Worm (Caenorhabditis elegans) whole organism, L2 larva: ENCODE measurements around the gene F08G12.11.
A peak's percentile ranks its signal among the peaks of the same experiment; 100 is the strongest.

Source experiments
- C34F6.9 ChIP-seq: fragments of 150-350 bp; optimal IDR thresholded peaks from 2 replicates; lab custom pipeline; 2014; ENCODE audit warnings: missing biosample characterization, missing genetic modification characterization
- F13H6.1 ChIP-seq: sonication (generic microtip); optimal IDR thresholded peaks from 2 replicates; lab custom pipeline; 2016; ENCODE audit warnings: missing genetic modification characterization, missing compliant biosample characterization
- Y55F3AM.14 ChIP-seq: fragments of 200-800 bp; sonication (Bioruptor generic); optimal IDR thresholded peaks from 2 replicates; lab custom pipeline; 2018; ENCODE audit warnings: mild to moderate bottlenecking, missing genetic modification characterization, missing compliant biosample characterization
- ZK546.5 ChIP-seq: sonication (generic microtip); optimal IDR thresholded peaks from 2 replicates; lab custom pipeline; 2017; ENCODE audit warnings: missing biosample characterization, missing genetic modification characterization
- aly-2 ChIP-seq: fragments of 150-350 bp; optimal IDR thresholded peaks from 2 replicates; lab custom pipeline; 2014; ENCODE audit warnings: missing biosample characterization, missing genetic modification characterization
- blmp-1 ChIP-seq: sonication (generic microtip); optimal IDR thresholded peaks from 2 replicates; lab custom pipeline; 2017; ENCODE audit warnings: missing genetic modification characterization, mild to moderate bottlenecking, missing compliant biosample characterization, antibody characterized with exemption, moderate library complexity; ENCODE audit not compliant: insufficient read depth
- ceh-82 ChIP-seq: fragments of 150-350 bp; optimal IDR thresholded peaks from 2 replicates; lab custom pipeline; 2014; ENCODE audit warnings: missing biosample characterization, missing genetic modification characterization
- dmd-4 ChIP-seq: sonication (generic microtip); optimal IDR thresholded peaks from 2 replicates; lab custom pipeline; 2017; ENCODE audit warnings: missing biosample characterization, missing genetic modification characterization
- egl-27 ChIP-seq: sonication (generic microtip); optimal IDR thresholded peaks from 3 replicates; lab custom pipeline; 2017; ENCODE audit warnings: missing biosample characterization, missing genetic modification reagents, missing genetic modification characterization
- elt-1 ChIP-seq: fragments of 150-350 bp; optimal IDR thresholded peaks from 2 replicates; lab custom pipeline; 2014; ENCODE audit warnings: missing biosample characterization, missing genetic modification characterization
- fos-1 ChIP-seq: fragments of 150-350 bp; optimal IDR thresholded peaks from 2 replicates; lab custom pipeline; 2014; ENCODE audit warnings: missing biosample characterization, missing genetic modification characterization
- lin-11 ChIP-seq: fragments of 150-350 bp; sonication (generic microtip); optimal IDR thresholded peaks from 2 replicates; lab custom pipeline; 2014; ENCODE audit warnings: missing biosample characterization, missing genetic modification characterization, inconsistent platforms, mixed read lengths
- lin-13 ChIP-seq: fragments of 150-350 bp; optimal IDR thresholded peaks from 2 replicates; lab custom pipeline; 2014; ENCODE audit warnings: missing biosample characterization, missing genetic modification reagents, missing genetic modification characterization
- lin-39 ChIP-seq: fragments of 150-350 bp; optimal IDR thresholded peaks from 2 replicates; lab custom pipeline; 2014; ENCODE audit warnings: missing biosample characterization, missing genetic modification reagents, missing genetic modification characterization
- mab-5 ChIP-seq: fragments of 150-350 bp; optimal IDR thresholded peaks from 2 replicates; lab custom pipeline; 2014; ENCODE audit warnings: missing biosample characterization, missing genetic modification characterization
- mbf-1 ChIP-seq: sonication (generic microtip); optimal IDR thresholded peaks from 2 replicates; lab custom pipeline; 2017; ENCODE audit warnings: missing biosample characterization, missing genetic modification characterization
- mdl-1 ChIP-seq, 2 experiments: fragments of 150-350 bp in 1 of 2; sonication (generic microtip) in 1 of 2; optimal IDR thresholded peaks; 2 replicates each; lab custom pipeline; 2017; ENCODE audit warnings: missing biosample characterization in 2 of 2, missing genetic modification characterization in 2 of 2
- nhr-10 ChIP-seq: sonication (generic microtip); optimal IDR thresholded peaks from 2 replicates; lab custom pipeline; 2017; ENCODE audit warnings: missing biosample characterization, missing genetic modification characterization
- nhr-12 ChIP-seq: fragments of 150-350 bp; optimal IDR thresholded peaks from 2 replicates; lab custom pipeline; 2014; ENCODE audit warnings: missing biosample characterization, missing genetic modification characterization
- nhr-21 ChIP-seq: fragments of 150-350 bp; optimal IDR thresholded peaks from 2 replicates; lab custom pipeline; 2014; ENCODE audit warnings: missing biosample characterization, missing genetic modification characterization
- nhr-25 ChIP-seq: fragments of 150-350 bp; sonication (generic microtip); optimal IDR thresholded peaks from 3 replicates; lab custom pipeline; 2014; ENCODE audit warnings: missing biosample characterization, missing genetic modification characterization
- nhr-6 ChIP-seq: fragments of 150-350 bp; optimal IDR thresholded peaks from 2 replicates; lab custom pipeline; 2014; ENCODE audit warnings: missing biosample characterization, missing genetic modification characterization
- nhr-77 ChIP-seq: fragments of 150-350 bp; optimal IDR thresholded peaks from 2 replicates; lab custom pipeline; 2014; ENCODE audit warnings: missing biosample characterization, missing genetic modification characterization
- sem-4 ChIP-seq: fragments of 150-350 bp; optimal IDR thresholded peaks from 2 replicates; lab custom pipeline; 2014; ENCODE audit warnings: missing biosample characterization, missing genetic modification reagents, missing genetic modification characterization
- skn-1 ChIP-seq: sonication (generic microtip); optimal IDR thresholded peaks from 2 replicates; lab custom pipeline; 2017; ENCODE audit warnings: missing biosample characterization, missing genetic modification characterization
- sma-9 ChIP-seq, 2 experiments: fragments of 150-350 bp in 1 of 2; sonication (generic microtip) in 1 of 2; optimal IDR thresholded peaks; 2 replicates each; lab custom pipeline; 2014 to 2016; ENCODE audit warnings: missing genetic modification characterization in 2 of 2, mild to moderate bottlenecking in 1 of 2, missing biosample characterization in 1 of 2, missing compliant biosample characterization in 1 of 2, missing genetic modification reagents in 1 of 2, moderate library complexity in 1 of 2
- snpc-4 ChIP-seq: fragments of 150-350 bp; optimal IDR thresholded peaks from 2 replicates; lab custom pipeline; 2014; ENCODE audit warnings: missing biosample characterization, missing genetic modification characterization
- unc-55 ChIP-seq: fragments of 150-350 bp; sonication (generic microtip); optimal IDR thresholded peaks from 3 replicates; lab custom pipeline; 2014; ENCODE audit warnings: missing biosample characterization, missing genetic modification reagents, missing genetic modification characterization
- unc-62 ChIP-seq: fragments of 150-350 bp; optimal IDR thresholded peaks from 2 replicates; lab custom pipeline; 2014; ENCODE audit warnings: missing biosample characterization, missing genetic modification reagents, missing genetic modification characterization
- ztf-1 ChIP-seq: fragments of 200-800 bp; sonication (Bioruptor generic); conservative IDR thresholded peaks from 2 replicates; pipeline ENCODE4 v1.3.6; 2022; ENCODE audit warnings: missing genetic modification characterization, missing compliant biosample characterization
- ztf-11 ChIP-seq: sonication (generic microtip); optimal IDR thresholded peaks from 2 replicates; lab custom pipeline; 2017; ENCODE audit warnings: missing biosample characterization, missing genetic modification characterization
- ztf-4 ChIP-seq: fragments of 150-350 bp; optimal IDR thresholded peaks from 2 replicates; lab custom pipeline; 2014; ENCODE audit warnings: missing biosample characterization, missing genetic modification characterization

F08G12.11 gene

DNA sequence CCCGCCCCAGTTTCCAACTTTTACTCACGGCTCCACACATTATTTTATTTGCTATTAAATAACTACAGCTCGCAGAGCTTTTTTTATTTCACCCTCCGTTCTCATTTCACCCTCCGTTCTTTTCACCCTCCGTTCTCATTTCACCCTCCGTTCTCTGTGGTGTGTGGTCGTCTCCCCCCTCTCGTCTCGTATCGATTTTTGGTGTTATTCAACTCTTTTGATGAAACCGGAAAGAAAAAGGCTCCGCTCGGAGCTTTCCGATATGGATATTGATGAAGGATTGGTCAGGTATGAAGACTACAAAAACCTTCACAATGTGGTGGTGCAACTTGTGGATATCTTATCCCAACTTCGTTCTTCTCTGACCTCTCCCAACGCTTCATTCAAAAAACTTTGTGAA, 24.8 kb downstream of the F08G12.11 start:
- no peak for TF ChIP-seq egl-27
- TF ChIP-seq mdl-1 (tag; optimal IDR thresholded peaks at IDR 0.05; lab: Kevin White, UChicago) = no peak
- TF ChIP-seq nhr-77 (tag; lab: Kevin White, UChicago) = no peak
- TF ChIP-seq nhr-21 (tag; lab: Kevin White, UChicago) = no peak
- TF ChIP-seq Y55F3AM.14 (GFP tag; lab: Kevin White, UChicago) = no peak
- TF ChIP-seq ztf-4 = no peak
- no peak for TF ChIP-seq sma-9 (GFP tag; optimal IDR thresholded peaks at IDR 0.05; lab: Kevin White, UChicago)
- no peak for TF ChIP-seq sma-9 (tag; optimal IDR thresholded peaks at IDR 0.05; lab: Kevin White, UChicago)
- no peak for TF ChIP-seq mbf-1
- TF ChIP-seq ztf-1 (GFP tag; lab: Robert Waterston, UW) = no peak
- TF ChIP-seq skn-1 (tag; lab: Kevin White, UChicago) = no peak
- no peak for TF ChIP-seq nhr-25

ce11 chrX:11289925-11290324, 25.4 kb downstream of the F08G12.11 start:
- TF ChIP-seq sma-9 (GFP tag; optimal IDR thresholded peaks at IDR 0.05; lab: Kevin White, UChicago) = peak; percentile 19
- TF ChIP-seq sma-9 (tag; optimal IDR thresholded peaks at IDR 0.05; lab: Kevin White, UChicago) = no peak
- TF ChIP-seq skn-1 (tag; lab: Kevin White, UChicago) = peak; percentile 16
- TF ChIP-seq ZK546.5 = no peak
- no peak for TF ChIP-seq nhr-25
- peak; percentile 87 for TF ChIP-seq fos-1 (tag; lab: Kevin White, UChicago)
- TF ChIP-seq, all 48 proteins: peak for 3

- TF ChIP-seq lin-39 (tag; lab: Kevin White, UChicago) (no peak), nhr-6 (tag; lab: Kevin White, UChicago) (no peak), mab-5 (tag; lab: Kevin White, UChicago) (no peak), skn-1 (tag; lab: Kevin White, UChicago) (no peak), egl-27 (no peak), sem-4 (tag; lab: Kevin White, UChicago) (no peak), ztf-4 (no peak), mbf-1 (no peak), ZK546.5 (no peak), elt-1 (no peak), ztf-1 (GFP tag; lab: Robert Waterston, UW) (no peak), ztf-11 (no peak), aly-2 (tag; lab: Kevin White, UChicago) (no peak), unc-62 (GFP tag; lab: Kevin White, UChicago) (no peak), sma-9 (GFP tag; optimal IDR thresholded peaks at IDR 0.05; lab: Kevin White, UChicago) (no peak), sma-9 (tag; optimal IDR thresholded peaks at IDR 0.05; lab: Kevin White, UChicago) (no peak)
These were observed 27.8 kb downstream of the F08G12.11 start, which contains the start of gene F38B2.4 for ce11 chrX:11287617-11288016. TSS of gene F38B2.4 (minus strand) at chrX:11287717.

DNA sequence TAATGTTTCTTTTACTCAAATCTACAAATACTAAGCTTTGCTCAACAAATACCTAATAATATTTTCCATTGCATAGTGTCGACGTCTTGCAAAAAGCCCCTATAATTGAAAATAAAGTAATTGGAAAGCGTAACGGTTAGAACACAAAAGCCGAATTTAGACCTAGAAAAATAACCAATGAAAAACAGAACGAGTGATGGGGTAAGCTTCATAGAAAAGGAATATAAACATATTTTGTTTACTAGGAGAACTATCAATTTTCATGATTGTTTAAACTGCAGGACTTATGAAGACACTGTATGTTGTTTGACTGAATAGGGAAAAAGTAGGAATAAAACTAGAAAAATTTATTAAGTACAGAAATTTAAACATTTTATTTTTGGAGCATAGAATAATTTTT, 29.1 kb downstream of the F08G12.11 start, which contains the start of gene F38B2.3:
Gene F38B2.3 (minus strand): TSS at position 101 of the 400 bp plus-strand sequence.
- TF ChIP-seq nhr-12 (no peak), unc-62 (GFP tag; lab: Kevin White, UChicago) (no peak), snpc-4 (tag; lab: Kevin White, UChicago) (no peak), F13H6.1 (tag; lab: Kevin White, UChicago) (no peak), nhr-21 (tag; lab: Kevin White, UChicago) (no peak), nhr-77 (tag; lab: Kevin White, UChicago) (no peak), lin-13 (no peak), nhr-6 (tag; lab: Kevin White, UChicago) (no peak), C34F6.9 (tag; lab: Kevin White, UChicago) (no peak), ceh-82 (tag; lab: Kevin White, UChicago) (no peak), ZK546.5 (no peak), Y55F3AM.14 (GFP tag; lab: Kevin White, UChicago) (no peak), sma-9 (GFP tag; optimal IDR thresholded peaks at IDR 0.05; lab: Kevin White, UChicago) (no peak), sma-9 (tag; optimal IDR thresholded peaks at IDR 0.05; lab: Kevin White, UChicago) (no peak)

DNA sequence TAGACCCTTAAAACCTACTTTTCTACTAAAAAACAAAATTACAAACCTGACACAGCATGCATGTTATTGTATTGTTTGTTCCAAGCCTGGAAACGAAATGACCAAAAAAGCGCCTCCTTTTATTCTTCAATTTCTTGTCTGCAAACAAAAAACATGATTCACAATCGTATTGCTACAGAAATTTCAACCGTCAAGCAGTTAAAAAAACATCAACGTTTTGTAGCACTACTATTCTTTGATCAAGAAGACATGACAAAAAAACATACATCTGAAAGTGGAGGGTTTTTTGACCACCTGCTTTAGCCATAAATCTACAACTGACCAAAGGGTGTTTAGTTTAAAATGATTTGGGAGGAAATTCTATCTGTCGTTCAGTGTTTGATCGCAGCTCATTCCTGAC, 34.2 kb downstream of the F08G12.11 start, which contains the start of gene F38B2.6:
Gene F38B2.6 (minus strand): TSS at position 101 of the 400 bp plus-strand sequence.
- no peak for TF ChIP-seq ZK546.5
- no peak for TF ChIP-seq dmd-4 (tag; lab: Kevin White, UChicago)
- no peak for TF ChIP-seq F13H6.1 (tag; lab: Kevin White, UChicago)
- no peak for TF ChIP-seq nhr-21 (tag; lab: Kevin White, UChicago)
- TF ChIP-seq Y55F3AM.14 (GFP tag; lab: Kevin White, UChicago) = no peak

- TF ChIP-seq unc-55 (GFP tag; lab: Kevin White, UChicago) = no peak
- TF ChIP-seq blmp-1 (tag; lab: Kevin White, UChicago) = no peak
- TF ChIP-seq aly-2 (tag; lab: Kevin White, UChicago) = no peak
- TF ChIP-seq nhr-10 (tag; lab: Kevin White, UChicago) = no peak
- no peak for TF ChIP-seq lin-11 (tag; lab: Kevin White, UChicago)
- TF ChIP-seq, all 48 proteins: peak for 0
These were observed 36.1 kb downstream of the F08G12.11 start, which contains the start of gene F38B2.2 for ce11 chrX:11279276-11279675. TSS of gene F38B2.2 (minus strand) at chrX:11279376.
